Worm (Caenorhabditis elegans) whole organism, young adult: Measurements from ENCODE around the gene magu-1.
A peak's percentile ranks its signal among the peaks of the same experiment; 100 is the strongest.

ENCODE experiments used
- B0035.1 ChIP-seq: sonication (generic microtip); optimal IDR thresholded peaks from 2 replicates; lab custom pipeline; 2016; ENCODE audit warnings: missing genetic modification characterization, mild to moderate bottlenecking, missing compliant biosample characterization, missing genotype, missing genetic modification reagents
- B0261.1 ChIP-seq: sonication (generic microtip); optimal IDR thresholded peaks from 2 replicates; lab custom pipeline; 2016; ENCODE audit warnings: mild to moderate bottlenecking, missing genetic modification characterization, moderate library complexity, missing compliant biosample characterization
- F10E7.11 ChIP-seq: sonication (generic microtip); optimal IDR thresholded peaks from 2 replicates; lab custom pipeline; 2017; ENCODE audit warnings: mild to moderate bottlenecking, missing genetic modification characterization, moderate library complexity, missing compliant biosample characterization
- F23B12.7 ChIP-seq: sonication (generic microtip); optimal IDR thresholded peaks from 2 replicates; lab custom pipeline; 2017; ENCODE audit warnings: missing genetic modification characterization, mild to moderate bottlenecking, missing compliant biosample characterization, antibody characterized with exemption, moderate library complexity; ENCODE audit not compliant: insufficient read depth
- F37B4.10 ChIP-seq: fragments of 200-800 bp; sonication (Bioruptor generic); IDR thresholded peaks from 2 replicates; pipeline ENCODE4 v1.3.6; 2022; ENCODE audit warnings: missing genetic modification characterization, missing compliant biosample characterization
- F52B5.7 ChIP-seq: sonication (generic microtip); optimal IDR thresholded peaks from 2 replicates; lab custom pipeline; 2016; ENCODE audit warnings: mild to moderate bottlenecking, missing genetic modification characterization, missing compliant biosample characterization
- F57A8.1 ChIP-seq: fragments of 200-800 bp; sonication (Bioruptor generic); optimal IDR thresholded peaks from 2 replicates; lab custom pipeline; 2018; ENCODE audit warnings: mild to moderate bottlenecking, missing genetic modification characterization, moderate library complexity, missing compliant biosample characterization
- K12H6.12 ChIP-seq: fragments of 200-800 bp; sonication (Bioruptor generic); optimal IDR thresholded peaks from 2 replicates; lab custom pipeline; 2018; ENCODE audit warnings: mild to moderate bottlenecking, missing genetic modification characterization, missing compliant biosample characterization
- Y53F4B.3 ChIP-seq: fragments of 200-800 bp; sonication (Bioruptor generic); IDR thresholded peaks from 2 replicates; pipeline ENCODE4 v1.3.6; 2022; ENCODE audit warnings: missing genetic modification reagents, missing genetic modification characterization, missing compliant biosample characterization
- Y95B8A.8 ChIP-seq: fragments of 200-800 bp; sonication (Bioruptor generic); IDR thresholded peaks from 2 replicates; pipeline ENCODE4 v1.3.6; 2022; ENCODE audit warnings: missing genetic modification reagents, missing genetic modification characterization, missing compliant biosample characterization
- ZK185.1 ChIP-seq: sonication (generic microtip); optimal IDR thresholded peaks from 2 replicates; lab custom pipeline; 2016; ENCODE audit warnings: mild to moderate bottlenecking, missing genetic modification characterization, missing compliant biosample characterization; ENCODE audit not compliant: poor library complexity, severe bottlenecking
- athp-1 ChIP-seq: sonication (generic microtip); optimal IDR thresholded peaks from 2 replicates; lab custom pipeline; 2017; ENCODE audit warnings: mild to moderate bottlenecking, missing genetic modification characterization, missing compliant biosample characterization
- attf-5 ChIP-seq: fragments of 200-800 bp; sonication (Bioruptor generic); optimal IDR thresholded peaks from 2 replicates; lab custom pipeline; 2018; ENCODE audit warnings: mild to moderate bottlenecking, missing genetic modification characterization, missing compliant biosample characterization
- ccch-3 ChIP-seq: fragments of 200-800 bp; sonication (Bioruptor generic); optimal IDR thresholded peaks from 2 replicates; lab custom pipeline; 2018; ENCODE audit warnings: mild to moderate bottlenecking, missing genetic modification characterization, missing compliant biosample characterization
- ceh-100 ChIP-seq: fragments of 200-800 bp; sonication (Bioruptor generic); IDR thresholded peaks from 2 replicates; pipeline ENCODE4 v1.3.6; 2022; ENCODE audit warnings: missing genetic modification reagents, missing genetic modification characterization, missing compliant biosample characterization
- ceh-58 ChIP-seq: fragments of 200-800 bp; sonication (Bioruptor generic); IDR thresholded peaks from 2 replicates; pipeline ENCODE4 v1.3.6; 2022; ENCODE audit warnings: missing genetic modification characterization, missing compliant biosample characterization
- ceh-79 ChIP-seq: sonication (generic microtip); optimal IDR thresholded peaks from 2 replicates; lab custom pipeline; 2017; ENCODE audit warnings: mild to moderate bottlenecking, missing genetic modification characterization, missing compliant biosample characterization
- ceh-91 ChIP-seq: fragments of 200-800 bp; sonication (Bioruptor generic); IDR thresholded peaks from 2 replicates; pipeline ENCODE4 v1.3.6; 2022; ENCODE audit warnings: missing genetic modification reagents, missing genetic modification characterization, missing compliant biosample characterization
- die-1 ChIP-seq: sonication (generic microtip); optimal IDR thresholded peaks from 2 replicates; lab custom pipeline; 2016; ENCODE audit warnings: missing genotype, mild to moderate bottlenecking, missing genetic modification characterization, missing compliant biosample characterization
- dpl-1 ChIP-seq: fragments of 150-350 bp; optimal IDR thresholded peaks from 2 replicates; lab custom pipeline; 2014; ENCODE audit warnings: missing biosample characterization, missing genetic modification reagents, missing genetic modification characterization
- egl-18 ChIP-seq: fragments of 200-800 bp; sonication (Bioruptor generic); IDR thresholded peaks from 2 replicates; pipeline ENCODE4 v1.3.6; 2022; ENCODE audit warnings: missing genetic modification reagents, missing genetic modification characterization, missing compliant biosample characterization
- ekl-4 ChIP-seq: fragments of 200-800 bp; sonication (Bioruptor generic); IDR thresholded peaks from 2 replicates; pipeline ENCODE4 v1.3.6; 2022; ENCODE audit warnings: missing genetic modification reagents, missing genetic modification characterization, missing compliant biosample characterization
- ets-4 ChIP-seq: fragments of 200-800 bp; sonication (Bioruptor generic); optimal IDR thresholded peaks from 2 replicates; lab custom pipeline; 2018; ENCODE audit warnings: mild to moderate bottlenecking, missing genetic modification characterization, missing compliant biosample characterization
- hlh-12 ChIP-seq: sonication (generic microtip); optimal IDR thresholded peaks from 2 replicates; lab custom pipeline; 2016; ENCODE audit warnings: missing genetic modification characterization, missing compliant biosample characterization
- hmg-20 ChIP-seq: fragments of 200-800 bp; sonication (Bioruptor generic); IDR thresholded peaks from 2 replicates; pipeline ENCODE4 v1.3.6; 2022; ENCODE audit warnings: missing genetic modification reagents, missing genetic modification characterization, missing compliant biosample characterization
- hrde-1 ChIP-seq: sonication (generic microtip); optimal IDR thresholded peaks from 2 replicates; lab custom pipeline; 2016; ENCODE audit warnings: missing genetic modification characterization, mild to moderate bottlenecking, missing compliant biosample characterization, moderate library complexity, missing genotype, missing genetic modification reagents, borderline replicate concordance
- lag-1 ChIP-seq: fragments of 200-800 bp; sonication (Bioruptor generic); IDR thresholded peaks from 2 replicates; pipeline ENCODE4 v1.3.6; 2022; ENCODE audit warnings: missing genetic modification reagents, missing genetic modification characterization, missing compliant biosample characterization
- madf-10 ChIP-seq: sonication (generic microtip); optimal IDR thresholded peaks from 2 replicates; lab custom pipeline; 2016; ENCODE audit warnings: mild to moderate bottlenecking, missing genetic modification characterization, missing compliant biosample characterization
- madf-6 ChIP-seq: fragments of 200-800 bp; sonication (Bioruptor generic); IDR thresholded peaks from 2 replicates; pipeline ENCODE4 v1.3.6; 2022; ENCODE audit warnings: missing genetic modification reagents, missing genetic modification characterization, missing compliant biosample characterization
- mcd-1 ChIP-seq: fragments of 200-800 bp; sonication (Bioruptor generic); IDR thresholded peaks from 2 replicates; pipeline ENCODE4 v1.3.6; 2022; ENCODE audit warnings: missing genetic modification reagents, missing genetic modification characterization, missing compliant biosample characterization
- mes-4 ChIP-seq: sonication (generic microtip); optimal IDR thresholded peaks from 2 replicates; lab custom pipeline; 2016; ENCODE audit warnings: missing genotype, missing genetic modification characterization, missing compliant biosample characterization
- nfya-2 ChIP-seq: fragments of 200-800 bp; sonication (Bioruptor generic); IDR thresholded peaks from 2 replicates; pipeline ENCODE4 v1.3.6; 2022; ENCODE audit warnings: missing genetic modification reagents, missing genetic modification characterization, missing compliant biosample characterization
- nhr-179 ChIP-seq: sonication (generic microtip); optimal IDR thresholded peaks from 2 replicates; lab custom pipeline; 2016; ENCODE audit warnings: mild to moderate bottlenecking, missing genetic modification characterization, missing compliant biosample characterization
- nhr-90 ChIP-seq: sonication (generic microtip); optimal IDR thresholded peaks from 2 replicates; lab custom pipeline; 2016; ENCODE audit warnings: missing genotype, mild to moderate bottlenecking, missing genetic modification characterization, missing compliant biosample characterization
- rec-8 ChIP-seq, 2 experiments: sonication (generic microtip); optimal IDR thresholded peaks; 2 replicates each; lab custom pipeline; 2016; ENCODE audit warnings: mild to moderate bottlenecking in 2 of 2, missing genetic modification characterization in 2 of 2, missing genetic modification reagents in 2 of 2, missing genotype in 2 of 2, missing biosample characterization in 1 of 2, missing compliant biosample characterization in 1 of 2, moderate library complexity in 1 of 2
- sdz-38 ChIP-seq: sonication (generic microtip); optimal IDR thresholded peaks from 2 replicates; lab custom pipeline; 2016; ENCODE audit warnings: missing genotype, missing genetic modification characterization, missing compliant biosample characterization
- snpc-1.3 ChIP-seq: sonication (generic microtip); optimal IDR thresholded peaks from 2 replicates; lab custom pipeline; 2017; ENCODE audit warnings: missing genetic modification characterization, mild to moderate bottlenecking, missing compliant biosample characterization, antibody characterized with exemption, moderate library complexity, missing genotype, missing genetic modification reagents; ENCODE audit not compliant: insufficient read depth
- snpc-3.4 ChIP-seq: sonication (generic microtip); optimal IDR thresholded peaks from 2 replicates; lab custom pipeline; 2017; ENCODE audit warnings: missing genetic modification characterization, mild to moderate bottlenecking, missing compliant biosample characterization, antibody characterized with exemption, moderate library complexity, missing genotype, missing genetic modification reagents
- sptf-2 ChIP-seq: fragments of 200-800 bp; sonication (Bioruptor generic); optimal IDR thresholded peaks from 2 replicates; lab custom pipeline; 2018; ENCODE audit warnings: mild to moderate bottlenecking, missing genetic modification characterization, missing compliant biosample characterization
- tbp1 ChIP-seq: fragments of 200-800 bp; sonication (Bioruptor generic); optimal IDR thresholded peaks from 2 replicates; lab custom pipeline; 2018; ENCODE audit warnings: mild to moderate bottlenecking, missing genetic modification characterization, missing compliant biosample characterization
- tbx-9 ChIP-seq: sonication (generic microtip); optimal IDR thresholded peaks from 2 replicates; lab custom pipeline; 2016; ENCODE audit warnings: borderline replicate concordance, missing genetic modification characterization, inconsistent platforms, missing compliant biosample characterization
- unc-62 ChIP-seq: fragments of 150-350 bp; optimal IDR thresholded peaks from 2 replicates; lab custom pipeline; 2014; ENCODE audit warnings: missing biosample characterization, missing genetic modification reagents, missing genetic modification characterization
- xnd-1 ChIP-seq: sonication (generic microtip); optimal IDR thresholded peaks from 2 replicates; lab custom pipeline; 2016; ENCODE audit warnings: missing genotype, missing genetic modification reagents, missing genetic modification characterization, missing compliant biosample characterization
- zfh-2 ChIP-seq: fragments of 200-800 bp; sonication (Bioruptor generic); conservative IDR thresholded peaks from 2 replicates; pipeline ENCODE4 v1.3.6; 2022; ENCODE audit warnings: missing genetic modification reagents, missing genetic modification characterization, missing compliant biosample characterization
- ztf-25 ChIP-seq: fragments of 200-800 bp; sonication (Bioruptor generic); IDR thresholded peaks from 2 replicates; pipeline ENCODE4 v1.3.6; 2022; ENCODE audit warnings: missing genetic modification reagents, missing genetic modification characterization, missing compliant biosample characterization
- ztf-26 ChIP-seq: sonication (generic microtip); optimal IDR thresholded peaks from 2 replicates; lab custom pipeline; 2017; ENCODE audit warnings: missing genetic modification characterization, missing compliant biosample characterization
- ztf-28 ChIP-seq: fragments of 200-800 bp; sonication (Bioruptor generic); IDR thresholded peaks from 2 replicates; pipeline ENCODE4 v1.3.6; 2022; ENCODE audit warnings: missing genetic modification reagents, missing genetic modification characterization, missing compliant biosample characterization
- ztf-6 ChIP-seq: fragments of 200-800 bp; sonication (Bioruptor generic); IDR thresholded peaks from 2 replicates; pipeline ENCODE4 v1.3.6; 2022; ENCODE audit warnings: missing genetic modification reagents, missing genetic modification characterization, missing compliant biosample characterization

The magu-1 gene

DNA sequence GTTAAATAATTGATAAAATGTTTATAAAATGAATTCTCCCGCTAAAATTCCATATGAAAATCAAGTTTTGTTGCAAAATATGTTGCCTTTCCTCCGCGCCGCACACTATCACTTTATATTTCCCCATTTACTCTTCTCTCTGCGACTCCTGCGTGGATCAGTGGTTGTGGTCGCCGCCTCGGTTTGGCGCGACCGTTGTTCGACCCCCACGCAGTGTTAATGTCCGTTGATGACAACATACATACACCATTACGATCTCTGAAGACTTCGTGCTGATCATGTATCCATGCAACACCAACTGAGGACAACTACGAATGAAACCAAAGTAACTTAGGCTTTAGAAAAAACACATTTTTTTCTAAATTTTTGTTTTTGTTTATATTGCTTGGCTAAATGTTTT lies 31.1 kb upstream of the magu-1 start (continued):
- TF ChIP-seq nhr-90: peak; percentile 94
- peak; percentile 95 for TF ChIP-seq ztf-25 (GFP tag; lab: Robert Waterston, UW)
- peak; percentile 87 for TF ChIP-seq ztf-26 (tag; lab: Kevin White, UChicago)
- peak; percentile 54 for TF ChIP-seq F10E7.11 (tag; lab: Kevin White, UChicago)
- peak; percentile 77 for TF ChIP-seq F57A8.1 (GFP tag; lab: Kevin White, UChicago)
- TF ChIP-seq ceh-79 (tag; lab: Kevin White, UChicago): peak; percentile 92
- 0 out of 2 replicates have a peak, but pooled peaks have one; percentile 86 for TF ChIP-seq ceh-58 (GFP tag; lab: Robert Waterston, UW)
- peak; percentile 94 for TF ChIP-seq die-1 (tag; lab: Kevin White, UChicago)
- TF ChIP-seq snpc-1.3: peak; percentile 74
- peak; percentile 96 for TF ChIP-seq F52B5.7 (tag; lab: Kevin White, UChicago)
- TF ChIP-seq ZK185.1 (tag; lab: Kevin White, UChicago): no peak
- peak; percentile 67 for TF ChIP-seq madf-6 (GFP tag; lab: Robert Waterston, UW)
- no peak for TF ChIP-seq sdz-38 (tag; lab: Kevin White, UChicago)
- TF ChIP-seq tbp1: peak; percentile 99
- TF ChIP-seq hrde-1 (tag; lab: Kevin White, UChicago): peak; percentile 85
- TF ChIP-seq sptf-2 (GFP tag; lab: Kevin White, UChicago): peak; percentile 63
- peak; percentile 91 for TF ChIP-seq B0261.1
- 0 out of 2 replicates have a peak, but pooled peaks have one; percentile 11 for TF ChIP-seq lag-1 (GFP tag; lab: Robert Waterston, UW)
- peak; percentile 75 for TF ChIP-seq attf-5
- TF ChIP-seq tbx-9 (tag; lab: Kevin White, UChicago): no peak
- TF ChIP-seq dpl-1 (GFP tag; lab: Kevin White, UChicago): peak; percentile 33
- 0 out of 2 replicates have a peak, but pooled peaks have one; percentile 48 for TF ChIP-seq ceh-100 (GFP tag; lab: Robert Waterston, UW)
- TF ChIP-seq ets-4 (GFP tag; lab: Kevin White, UChicago): peak; percentile 78
- peak; percentile 70; the same call in 1 of the 2 replicates for TF ChIP-seq zfh-2
- peak; percentile 76 for TF ChIP-seq snpc-3.4 (tag; lab: Kevin White, UChicago)
- peak; percentile 78 for TF ChIP-seq athp-1 (tag; lab: Kevin White, UChicago)
- TF ChIP-seq xnd-1 (tag; lab: Kevin White, UChicago): no peak
- TF ChIP-seq F23B12.7 (tag; lab: Kevin White, UChicago): no peak
- TF ChIP-seq unc-62 (GFP tag; lab: Kevin White, UChicago): no peak
- TF ChIP-seq ztf-6 (GFP tag; lab: Robert Waterston, UW): peak; percentile 81; the same call in 1 of the 2 replicates
- TF ChIP-seq ztf-28 (GFP tag; lab: Robert Waterston, UW): peak; percentile 72
- 0 out of 2 replicates have a peak, but pooled peaks have one; percentile 87 for TF ChIP-seq F37B4.10 (GFP tag; lab: Robert Waterston, UW)
- peak; percentile 58 for TF ChIP-seq mes-4 (tag; lab: Kevin White, UChicago)
- TF ChIP-seq ceh-91 (GFP tag; lab: Robert Waterston, UW): 0 out of 2 replicates have a peak, but pooled peaks have one; percentile 39
- TF ChIP-seq nfya-2 (GFP tag; lab: Robert Waterston, UW): no peak
- TF ChIP-seq K12H6.12 (tag; lab: Kevin White, UChicago): peak; percentile 87
- TF ChIP-seq hmg-20 (GFP tag; lab: Robert Waterston, UW): 0 out of 2 replicates have a peak, but pooled peaks have one; percentile 29
- TF ChIP-seq rec-8 (tag; optimal IDR thresholded peaks at IDR 0.05; lab: Kevin White, UChicago): peak; percentile 86 to 95
- peak; percentile 86 for TF ChIP-seq B0035.1 (tag; lab: Kevin White, UChicago)
- peak; percentile 36 for TF ChIP-seq ccch-3 (GFP tag; lab: Kevin White, UChicago)
- peak; percentile 90 for TF ChIP-seq ekl-4 (GFP tag; lab: Robert Waterston, UW)
- TF ChIP-seq hlh-12 (tag; lab: Kevin White, UChicago): peak; percentile 82
- TF ChIP-seq madf-10 (tag; lab: Kevin White, UChicago): peak; percentile 85
- 0 out of 2 replicates have a peak, but pooled peaks have one; percentile 8 for TF ChIP-seq Y53F4B.3 (GFP tag; lab: Robert Waterston, UW)
- TF ChIP-seq Y95B8A.8 (GFP tag; lab: Robert Waterston, UW): peak; percentile 50; the same call in 1 of the 2 replicates
- TF ChIP-seq mcd-1 (GFP tag; lab: Robert Waterston, UW): peak; percentile 79
- no peak for TF ChIP-seq egl-18 (GFP tag; lab: Robert Waterston, UW)
- peak; percentile 56 for TF ChIP-seq nhr-179 (tag; lab: Kevin White, UChicago)
